Fruit fly (Drosophila melanogaster) whole organism, embryonic: ENCODE results near the gene CG33060.

Source experiments
- Adf1 ChIP-seq: fragments of 200-800 bp; sonication (Bioruptor generic); IDR thresholded peaks from 2 replicates; pipeline ENCODE4 v1.3.6; 2022; ENCODE audit warnings: missing biosample characterization, missing genetic modification characterization
- Antp ChIP-seq: fragments of 200-800 bp; sonication (Bioruptor generic); optimal IDR thresholded peaks from 3 replicates; lab custom pipeline; 2016; ENCODE audit warnings: missing biosample characterization, missing genetic modification characterization
- Awh ChIP-seq: fragments of 200-800 bp; sonication (Bioruptor generic); IDR thresholded peaks from 2 replicates; pipeline ENCODE4, ENCODE4 v1.3.6; 2022; ENCODE audit warnings: missing biosample characterization, missing genetic modification characterization
- CG12071 ChIP-seq: fragments of 200-800 bp; sonication (Bioruptor generic); optimal IDR thresholded peaks from 3 replicates; lab custom pipeline; 2018; ENCODE audit warnings: missing biosample characterization, mild to moderate bottlenecking, missing genetic modification characterization
- CG12769 ChIP-seq: fragments of 200-800 bp; sonication (Bioruptor generic); optimal IDR thresholded peaks from 2 replicates; lab custom pipeline; 2019; ENCODE audit warnings: missing biosample characterization, mild to moderate bottlenecking, missing genetic modification characterization, moderate library complexity
- CG13775 ChIP-seq: fragments of 200-800 bp; sonication (Bioruptor generic); optimal IDR thresholded peaks from 3 replicates; lab custom pipeline; 2017; ENCODE audit warnings: missing biosample characterization, mild to moderate bottlenecking, missing genetic modification characterization
- CG14710 ChIP-seq: fragments of 200-800 bp; sonication (Bioruptor generic); optimal IDR thresholded peaks from 3 replicates; lab custom pipeline; 2019; ENCODE audit warnings: missing biosample characterization, mild to moderate bottlenecking, missing genetic modification characterization, moderate library complexity
- CG14860 ChIP-seq: fragments of 200-800 bp; sonication (Bioruptor generic); IDR thresholded peaks from 3 replicates; pipeline ENCODE4 v1.3.6; 2022; ENCODE audit warnings: missing biosample characterization, missing genetic modification characterization; ENCODE audit not compliant: partially characterized antibody
- CG15601 ChIP-seq: fragments of 200-800 bp; sonication (Bioruptor generic); optimal IDR thresholded peaks from 3 replicates; lab custom pipeline; 2019; ENCODE audit warnings: missing biosample characterization, mild to moderate bottlenecking, missing genetic modification characterization, moderate library complexity
- CG1603 ChIP-seq: fragments of 200-800 bp; sonication (Bioruptor generic); optimal IDR thresholded peaks from 2 replicates; lab custom pipeline; 2019; ENCODE audit warnings: missing biosample characterization, mild to moderate bottlenecking, missing genetic modification characterization, moderate library complexity
- CG2129 ChIP-seq: fragments of 200-800 bp; sonication (Bioruptor generic); IDR thresholded peaks from 2 replicates; pipeline ENCODE4 v1.3.6; 2022; ENCODE audit warnings: missing biosample characterization, missing genetic modification characterization; ENCODE audit not compliant: partially characterized antibody
- CG2678 ChIP-seq: fragments of 200-800 bp; sonication (Bioruptor generic); optimal IDR thresholded peaks from 3 replicates; lab custom pipeline; 2019; ENCODE audit warnings: missing biosample characterization, mild to moderate bottlenecking, missing genetic modification characterization, moderate library complexity
- CG33557 ChIP-seq: fragments of 200-800 bp; sonication (Bioruptor generic); optimal IDR thresholded peaks from 2 replicates; lab custom pipeline; 2019; ENCODE audit warnings: missing biosample characterization, mild to moderate bottlenecking, missing genetic modification characterization, moderate library complexity
- CG42726 ChIP-seq: fragments of 200-800 bp; sonication (Bioruptor generic); IDR thresholded peaks from 2 replicates; pipeline ENCODE4 v1.3.6; 2022; ENCODE audit warnings: missing biosample characterization, missing genetic modification characterization; ENCODE audit not compliant: partially characterized antibody
- CG6683 ChIP-seq: fragments of 200-800 bp; sonication (Bioruptor generic); optimal IDR thresholded peaks from 2 replicates; lab custom pipeline; 2017; ENCODE audit warnings: missing biosample characterization, mild to moderate bottlenecking, missing genetic modification characterization, missing genetic modification reagents
- CG8765 ChIP-seq: fragments of 200-800 bp; sonication (Bioruptor generic); IDR thresholded peaks from 2 replicates; pipeline ENCODE4 v1.3.6; 2022; ENCODE audit warnings: missing biosample characterization, missing genetic modification characterization
- CG9797 ChIP-seq: fragments of 200-800 bp; sonication (Bioruptor generic); optimal IDR thresholded peaks from 3 replicates; lab custom pipeline; 2018; ENCODE audit warnings: missing biosample characterization, mild to moderate bottlenecking, missing genetic modification characterization
- CG9876 ChIP-seq: fragments of 200-800 bp; sonication (Bioruptor generic); optimal IDR thresholded peaks from 2 replicates; lab custom pipeline; 2016; ENCODE audit warnings: missing biosample characterization, missing genetic modification characterization
- CTCF ChIP-seq: fragments of 200-800 bp; sonication (Bioruptor generic); optimal IDR thresholded peaks from 2 replicates; lab custom pipeline; 2017; ENCODE audit warnings: missing biosample characterization, mild to moderate bottlenecking, missing genetic modification characterization, moderate library complexity
- Chrac-16 ChIP-seq: fragments of 200-800 bp; sonication (Bioruptor generic); optimal IDR thresholded peaks from 3 replicates; lab custom pipeline; 2016; ENCODE audit warnings: missing biosample characterization, missing genetic modification characterization
- Dfd ChIP-seq, 2 experiments: fragments of >200 bp; optimal IDR thresholded peaks; 2 replicates each; lab custom pipeline; 2017; ENCODE audit warnings: missing biosample characterization in 2 of 2, missing genetic modification characterization in 2 of 2
- Dip2 ChIP-seq: fragments of 200-800 bp; sonication (Bioruptor generic); IDR thresholded peaks from 2 replicates; pipeline ENCODE4 v1.3.6; 2022; ENCODE audit warnings: missing biosample characterization, missing genetic modification characterization
- H15 ChIP-seq: fragments of 200-800 bp; sonication (Bioruptor generic); IDR thresholded peaks from 3 replicates; pipeline ENCODE4 v1.3.6; 2022; ENCODE audit warnings: missing biosample characterization, missing genetic modification characterization
- Hey ChIP-seq: fragments of 200-800 bp; sonication (Bioruptor generic); optimal IDR thresholded peaks from 3 replicates; lab custom pipeline; 2018; ENCODE audit warnings: missing biosample characterization, mild to moderate bottlenecking, missing genetic modification characterization
- Mad ChIP-seq: fragments of 200-800 bp; sonication (Bioruptor generic); optimal IDR thresholded peaks from 2 replicates; lab custom pipeline; 2016; ENCODE audit warnings: missing biosample characterization, missing genetic modification characterization
- NFAT ChIP-seq: fragments of 200-800 bp; sonication (Bioruptor generic); IDR thresholded peaks from 2 replicates; pipeline ENCODE4 v1.3.6; 2022; ENCODE audit warnings: missing biosample characterization, missing genetic modification characterization
- NK7.1 ChIP-seq: fragments of 200-800 bp; sonication (Bioruptor generic); optimal IDR thresholded peaks from 3 replicates; lab custom pipeline; 2016; ENCODE audit warnings: missing biosample characterization, missing genetic modification characterization
- Ptx1 ChIP-seq: fragments of 200-800 bp; sonication (Bioruptor generic); IDR thresholded peaks from 2 replicates; pipeline ENCODE4 v1.3.6; 2022; ENCODE audit warnings: missing biosample characterization, missing genetic modification characterization
- Rfx ChIP-seq: fragments of 200-800 bp; sonication (Bioruptor generic); IDR thresholded peaks from 2 replicates; pipeline ENCODE4 v1.3.6; 2022; ENCODE audit warnings: missing biosample characterization, missing genetic modification characterization
- Scr ChIP-seq: fragments of 200-800 bp; sonication (Bioruptor generic); IDR thresholded peaks from 2 replicates; pipeline ENCODE4 v1.3.6; 2022; ENCODE audit warnings: missing biosample characterization, missing genetic modification characterization; ENCODE audit not compliant: partially characterized antibody
- Sry-β ChIP-seq: fragments of 200-800 bp; sonication (Bioruptor generic); optimal IDR thresholded peaks from 2 replicates; lab custom pipeline; 2018; ENCODE audit warnings: missing biosample characterization, mild to moderate bottlenecking, missing genetic modification characterization, moderate library complexity
- amos ChIP-seq: fragments of 200-800 bp; sonication (Bioruptor generic); IDR thresholded peaks from 2 replicates; pipeline ENCODE4 v1.3.6; 2022; ENCODE audit warnings: missing biosample characterization, missing genetic modification characterization; ENCODE audit not compliant: partially characterized antibody
- bcd ChIP-seq: fragments of 200-800 bp; sonication (Bioruptor generic); optimal IDR thresholded peaks from 2 replicates; lab custom pipeline; 2017; ENCODE audit warnings: missing biosample characterization, mild to moderate bottlenecking, missing genetic modification characterization
- bsh ChIP-seq, 2 experiments: fragments of 200-800 bp; sonication (Bioruptor generic); optimal IDR thresholded peaks; 2 replicates each; lab custom pipeline; 2017 to 2018; ENCODE audit warnings: mild to moderate bottlenecking in 2 of 2, missing biosample characterization in 2 of 2, missing genetic modification characterization in 2 of 2, moderate library complexity in 1 of 2
- cas ChIP-seq: fragments of 200-800 bp; sonication (Bioruptor generic); IDR thresholded peaks from 2 replicates; pipeline ENCODE4 v1.3.6; 2022; ENCODE audit warnings: missing biosample characterization, missing genetic modification characterization
- dmrt11E ChIP-seq: fragments of 200-800 bp; sonication (Bioruptor generic); optimal IDR thresholded peaks from 3 replicates; lab custom pipeline; 2018; ENCODE audit warnings: missing biosample characterization, mild to moderate bottlenecking, missing genetic modification characterization, moderate library complexity
- esg ChIP-seq: fragments of 200-800 bp; sonication (Bioruptor generic); conservative IDR thresholded peaks from 2 replicates; pipeline ENCODE4 v1.3.6; 2022; ENCODE audit warnings: missing biosample characterization, missing genetic modification characterization
- gcm ChIP-seq: fragments of 200-800 bp; sonication (Bioruptor generic); optimal IDR thresholded peaks from 2 replicates; lab custom pipeline; 2019; ENCODE audit warnings: missing biosample characterization, mild to moderate bottlenecking, missing genetic modification characterization, moderate library complexity
- gfzf ChIP-seq: fragments of 200-800 bp; sonication (Bioruptor generic); optimal IDR thresholded peaks from 2 replicates; lab custom pipeline; 2016; ENCODE audit warnings: missing biosample characterization, mild to moderate bottlenecking, missing genetic modification characterization, moderate library complexity
- insv ChIP-seq, 2 experiments: fragments of 200-800 bp; sonication (Bioruptor generic); optimal IDR thresholded peaks; 3 replicates each; lab custom pipeline; 2016 to 2018; ENCODE audit warnings: missing biosample characterization in 2 of 2, missing genetic modification characterization in 2 of 2
- lab ChIP-seq: fragments of 200-800 bp; sonication (Bioruptor generic); optimal IDR thresholded peaks from 3 replicates; lab custom pipeline; 2017; ENCODE audit warnings: missing biosample characterization, missing genetic modification characterization, mild to moderate bottlenecking, moderate library complexity, missing genetic modification reagents
- luna ChIP-seq: fragments of 200-800 bp; sonication (Bioruptor generic); optimal IDR thresholded peaks from 2 replicates; lab custom pipeline; 2016; ENCODE audit warnings: missing biosample characterization, missing genetic modification characterization
- nerfin-1 ChIP-seq: fragments of 200-800 bp; sonication (Bioruptor generic); optimal IDR thresholded peaks from 3 replicates; lab custom pipeline; 2019; ENCODE audit warnings: missing biosample characterization, mild to moderate bottlenecking, missing genetic modification characterization, moderate library complexity
- pfk ChIP-seq: fragments of 200-800 bp; sonication (Bioruptor generic); optimal IDR thresholded peaks from 2 replicates; lab custom pipeline; 2018; ENCODE audit warnings: missing biosample characterization, mild to moderate bottlenecking, missing genetic modification characterization, moderate library complexity
- pita ChIP-seq: fragments of 200-800 bp; sonication (Bioruptor generic); optimal IDR thresholded peaks from 2 replicates; lab custom pipeline; 2017; ENCODE audit warnings: missing biosample characterization, mild to moderate bottlenecking, missing genetic modification characterization
- scrt ChIP-seq: fragments of 200-800 bp; sonication (Bioruptor generic); optimal IDR thresholded peaks from 2 replicates; lab custom pipeline; 2018; ENCODE audit warnings: missing biosample characterization, mild to moderate bottlenecking, missing genetic modification characterization, moderate library complexity
- sens-2 ChIP-seq: fragments of 200-800 bp; sonication (Bioruptor generic); IDR thresholded peaks from 2 replicates; pipeline ENCODE4 v1.3.6; 2022; ENCODE audit warnings: missing biosample characterization, missing genetic modification characterization
- sob ChIP-seq: fragments of 200-800 bp; sonication (Bioruptor generic); IDR thresholded peaks from 2 replicates; pipeline ENCODE4 v1.3.6; 2022; ENCODE audit warnings: missing biosample characterization, missing genetic modification characterization
- stc ChIP-seq: fragments of 200-800 bp; sonication (Bioruptor generic); IDR thresholded peaks from 2 replicates; pipeline ENCODE4 v1.3.6; 2022; ENCODE audit warnings: missing biosample characterization, missing genetic modification characterization
- unpg ChIP-seq: fragments of 200-800 bp; sonication (Bioruptor generic); optimal IDR thresholded peaks from 3 replicates; lab custom pipeline; 2018; ENCODE audit warnings: missing biosample characterization, mild to moderate bottlenecking, missing genetic modification characterization, moderate library complexity
- zfh2 ChIP-seq: fragments of 200-800 bp; sonication (Bioruptor generic); optimal IDR thresholded peaks from 2 replicates; lab custom pipeline; 2016; ENCODE audit warnings: missing biosample characterization, missing genetic modification characterization

The CG33060 gene

DNA sequence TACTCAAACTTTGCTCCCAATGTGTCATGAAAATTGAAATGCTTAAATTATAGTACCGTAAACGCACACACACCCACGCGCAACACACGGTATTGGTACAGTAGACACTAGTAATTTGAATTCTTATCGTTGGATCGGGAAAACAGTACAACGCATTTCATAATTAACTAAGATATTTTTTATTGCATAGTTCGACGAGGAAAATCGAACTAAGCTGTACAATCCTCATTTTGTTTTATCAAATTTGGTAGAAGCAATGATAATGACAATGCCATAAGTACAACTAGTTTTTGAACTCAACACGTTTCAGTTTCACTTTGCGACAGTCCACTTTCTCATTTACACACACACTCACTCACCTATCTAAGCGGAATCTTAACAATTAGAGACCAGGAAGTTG is 49.9 kb downstream of the CG33060 start (continued):
- TF ChIP-seq sob, result peak; percentile 66
- TF ChIP-seq amos (GFP tag; lab: Robert Waterston, UW), result no peak
- no peak for TF ChIP-seq Hey (tag; lab: Kevin White, UChicago)
- no peak for TF ChIP-seq gfzf (GFP tag; lab: Kevin White, UChicago)
- peak; percentile 51 for TF ChIP-seq dmrt11E (tag; lab: Kevin White, UChicago)
- peak; percentile 65 for TF ChIP-seq zfh2 (GFP tag; lab: Kevin White, UChicago)
- no peak for TF ChIP-seq CG9797
- TF ChIP-seq lab, result peak; percentile 88
- TF ChIP-seq Awh (GFP tag; lab: Robert Waterston, UW), result no peak
- peak; percentile 56 for TF ChIP-seq CG13775 (GFP tag; lab: Kevin White, UChicago)
- TF ChIP-seq CG8765, result no peak
- TF ChIP-seq gcm, result peak; percentile 59
- TF ChIP-seq cas, result no peak
- TF ChIP-seq CG2678 (tag; lab: Kevin White, UChicago), result peak; percentile 87
- TF ChIP-seq Adf1, result no peak; the same call in 1 of the 2 replicates
- no peak for TF ChIP-seq CG2129
- no peak for TF ChIP-seq pfk (GFP tag; lab: Kevin White, UChicago)
- TF ChIP-seq bcd (GFP tag; lab: Kevin White, UChicago), result peak; percentile 34
- TF ChIP-seq CG15601 (tag; lab: Kevin White, UChicago), result peak; percentile 48
- peak; percentile 61 for TF ChIP-seq CG33557 (GFP tag; lab: Kevin White, UChicago)
- no peak for TF ChIP-seq H15 (GFP tag; lab: Robert Waterston, UW)
- no peak for TF ChIP-seq luna (GFP tag; lab: Kevin White, UChicago)
- peak; percentile 78 for TF ChIP-seq CG1603 (tag; lab: Kevin White, UChicago)
- TF ChIP-seq Rfx, result 0 out of 2 replicates have a peak, but pooled peaks have one; percentile 69
- TF ChIP-seq sens-2, result no peak
- TF ChIP-seq nerfin-1 (tag; lab: Kevin White, UChicago), result peak; percentile 49
- TF ChIP-seq esg (GFP tag; lab: Robert Waterston, UW), result peak; percentile 48; the same call in 1 of the 2 replicates
- no peak for TF ChIP-seq CTCF
- TF ChIP-seq Sry-β (GFP tag; lab: Kevin White, UChicago), result no peak
- peak; percentile 61 for TF ChIP-seq CG12071 (GFP tag; lab: Kevin White, UChicago)
- TF ChIP-seq stc, result 0 out of 2 replicates have a peak, but pooled peaks have one; percentile 7
- peak; percentile 69 for TF ChIP-seq Chrac-16 (GFP tag; lab: Kevin White, UChicago)
- TF ChIP-seq CG6683 (GFP tag; lab: Kevin White, UChicago), result peak; percentile 28
- TF ChIP-seq Scr (GFP tag; lab: Robert Waterston, UW), result no peak
- no peak for TF ChIP-seq CG42726 (GFP tag; lab: Robert Waterston, UW)
- TF ChIP-seq Dip2 (GFP tag; lab: Robert Waterston, UW), result no peak
- peak; percentile 55 for TF ChIP-seq Antp (GFP tag; lab: Kevin White, UChicago)
- TF ChIP-seq scrt (GFP tag; lab: Kevin White, UChicago), result no peak
- no peak for TF ChIP-seq Mad (GFP tag; lab: Kevin White, UChicago)
- TF ChIP-seq Dfd (GFP tag; optimal IDR thresholded peaks at IDR 0.05; lab: Kevin White, UChicago), result no peak
- peak; percentile 46 for TF ChIP-seq CG9876 (GFP tag; lab: Kevin White, UChicago)
- peak; percentile 86 for TF ChIP-seq CG12769
- peak; percentile 74 for TF ChIP-seq unpg
- peak in 1 of 2 experiments; percentile 73 for TF ChIP-seq bsh (GFP tag; optimal IDR thresholded peaks at IDR 0.05; lab: Kevin White, UChicago)
- TF ChIP-seq CG14860 (GFP tag; lab: Robert Waterston, UW), result no peak
- TF ChIP-seq insv (GFP tag; optimal IDR thresholded peaks at IDR 0.05; lab: Kevin White, UChicago), result no peak
- TF ChIP-seq NK7.1 (GFP tag; lab: Kevin White, UChicago), result peak; percentile 33
- TF ChIP-seq Ptx1 (GFP tag; lab: Robert Waterston, UW), result peak; percentile 63
- TF ChIP-seq pita (GFP tag; lab: Kevin White, UChicago), result no peak
- peak; percentile 42 for TF ChIP-seq CG14710 (tag; lab: Kevin White, UChicago)
- peak; percentile 38; the same call in 1 of the 2 replicates for TF ChIP-seq NFAT (GFP tag; lab: Robert Waterston, UW)
